Worm (Caenorhabditis elegans): ENCODE data around the gene pxn-1.

The pxn-1 gene

DNA sequence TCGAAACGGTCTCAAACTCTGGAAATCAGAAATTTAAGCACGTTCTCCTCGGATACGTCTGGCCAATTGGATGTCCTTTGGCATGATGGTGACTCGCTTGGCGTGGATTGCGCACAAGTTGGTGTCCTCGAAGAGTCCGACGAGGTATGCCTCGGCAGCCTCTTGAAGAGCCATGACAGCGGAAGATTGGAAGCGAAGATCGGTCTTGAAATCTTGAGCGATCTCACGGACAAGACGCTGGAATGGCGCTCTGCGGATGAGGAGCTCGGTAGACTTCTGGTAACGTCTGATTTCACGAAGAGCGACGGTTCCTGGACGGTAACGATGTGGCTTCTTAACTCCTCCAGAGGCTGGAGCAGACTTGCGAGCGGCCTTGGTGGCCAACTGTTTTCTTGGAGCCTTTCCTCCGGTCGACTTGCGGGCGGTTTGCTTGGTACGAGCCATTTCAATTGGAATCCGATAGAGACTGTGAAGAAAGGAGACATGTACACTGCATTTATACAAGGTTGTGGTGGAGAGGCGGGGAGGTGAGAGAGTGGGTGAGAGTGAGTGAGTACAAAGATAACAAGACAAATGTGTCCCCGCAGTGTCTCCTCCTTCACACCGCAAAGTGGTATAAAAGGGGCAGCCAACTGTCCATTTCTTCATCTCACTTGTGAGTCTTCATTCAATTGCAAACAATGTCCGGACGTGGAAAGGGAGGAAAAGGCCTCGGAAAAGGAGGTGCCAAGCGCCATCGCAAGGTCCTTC is 40.0 kb downstream of the pxn-1 start, which contains the start of the genes his-6 and his-5:
Gene his-6, minus strand, starts transcription at position 444 of the 750 bp plus-strand sequence.
Gene his-5, plus strand, starts transcription at position 681 of the 750 bp plus-strand sequence.
- TF ChIP-seq cog-1 (tag; optimal IDR thresholded peaks at IDR 0.05) (peak; percentile 2), klf-2 (GFP tag; conservative IDR thresholded peaks at IDR 0.05) (0 out of 2 replicates have a peak, but pooled peaks have one; percentile 29), ztf-23 (GFP tag; IDR thresholded peaks at IDR 0.05) (peak; percentile 73; the same call in 1 of the 2 replicates), flt-1 (GFP tag; IDR thresholded peaks at IDR 0.05) (peak; percentile 72), ztf-29 (GFP tag; IDR thresholded peaks at IDR 0.05) (peak; percentile 31; the same call in 1 of the 2 replicates)

DNA sequence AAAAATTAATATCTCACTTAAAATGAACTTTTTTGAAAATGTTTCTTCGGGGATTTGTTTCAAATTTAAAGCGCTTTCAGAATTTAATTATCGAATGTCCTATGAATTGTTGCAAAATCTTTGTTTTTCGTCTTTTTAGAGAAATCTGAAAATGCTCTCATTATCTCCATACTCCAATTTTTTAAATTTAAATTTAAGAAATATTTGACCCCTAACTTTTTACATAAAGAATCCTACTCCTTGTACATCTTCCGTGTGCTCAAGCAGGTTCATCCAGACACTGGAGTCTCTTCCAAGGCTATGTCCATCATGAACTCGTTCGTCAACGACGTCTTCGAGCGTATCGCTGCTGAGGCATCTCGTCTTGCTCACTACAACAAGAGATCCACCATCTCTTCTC is 41.5 kb downstream of the pxn-1 start, which contains the start of gene his-39:
Gene his-39, plus strand, starts transcription at position 301 of the 400 bp plus-strand sequence.
- TF ChIP-seq ztf-29 (GFP tag; IDR thresholded peaks at IDR 0.05) (no peak), tab-1 (GFP tag; IDR thresholded peaks at IDR 0.05) (no peak), flt-1 (GFP tag; IDR thresholded peaks at IDR 0.05) (no peak), cog-1 (tag; optimal IDR thresholded peaks at IDR 0.05) (no peak), med-1 (GFP tag; optimal IDR thresholded peaks at IDR 0.05; ENCODE audit: insufficient read depth) (no peak), klf-2 (GFP tag; conservative IDR thresholded peaks at IDR 0.05) (no peak), ref-1 (GFP tag; conservative IDR thresholded peaks at IDR 0.05) (no peak), T22C8.4 (GFP tag; IDR thresholded peaks at IDR 0.05) (no peak), ztf-23 (GFP tag; IDR thresholded peaks at IDR 0.05) (no peak)

DNA sequence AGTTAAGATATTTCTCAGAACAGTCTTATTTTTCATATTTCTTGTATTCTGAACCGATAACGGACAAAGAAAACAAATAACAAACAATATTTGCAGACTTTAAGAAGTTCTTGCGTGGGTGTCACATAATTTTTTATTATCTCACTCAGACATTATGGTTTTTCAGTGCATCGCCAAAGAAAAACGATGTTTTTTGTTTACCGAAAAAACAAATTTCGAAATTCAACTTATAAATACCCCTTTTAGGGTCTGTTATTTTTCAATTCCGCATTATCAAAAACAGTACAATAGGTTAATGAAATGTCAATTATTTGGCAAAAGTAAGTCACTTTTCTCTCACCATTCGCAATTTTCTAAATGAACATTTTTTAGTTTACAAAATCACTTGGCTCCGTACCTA is 42.3 kb downstream of the pxn-1 start, which contains the start of gene otpl-4:
Gene otpl-4, plus strand, starts transcription at position 301 of the 400 bp plus-strand sequence.
- TF ChIP-seq med-1 (GFP tag; optimal IDR thresholded peaks at IDR 0.05; ENCODE audit: insufficient read depth) (no peak), ztf-29 (GFP tag; IDR thresholded peaks at IDR 0.05) (no peak), ref-1 (GFP tag; conservative IDR thresholded peaks at IDR 0.05) (no peak), klf-2 (GFP tag; conservative IDR thresholded peaks at IDR 0.05) (no peak), tab-1 (GFP tag; IDR thresholded peaks at IDR 0.05) (no peak), T22C8.4 (GFP tag; IDR thresholded peaks at IDR 0.05) (no peak), cog-1 (tag; optimal IDR thresholded peaks at IDR 0.05) (no peak), flt-1 (GFP tag; IDR thresholded peaks at IDR 0.05) (no peak), ztf-23 (GFP tag; IDR thresholded peaks at IDR 0.05) (no peak)

DNA sequence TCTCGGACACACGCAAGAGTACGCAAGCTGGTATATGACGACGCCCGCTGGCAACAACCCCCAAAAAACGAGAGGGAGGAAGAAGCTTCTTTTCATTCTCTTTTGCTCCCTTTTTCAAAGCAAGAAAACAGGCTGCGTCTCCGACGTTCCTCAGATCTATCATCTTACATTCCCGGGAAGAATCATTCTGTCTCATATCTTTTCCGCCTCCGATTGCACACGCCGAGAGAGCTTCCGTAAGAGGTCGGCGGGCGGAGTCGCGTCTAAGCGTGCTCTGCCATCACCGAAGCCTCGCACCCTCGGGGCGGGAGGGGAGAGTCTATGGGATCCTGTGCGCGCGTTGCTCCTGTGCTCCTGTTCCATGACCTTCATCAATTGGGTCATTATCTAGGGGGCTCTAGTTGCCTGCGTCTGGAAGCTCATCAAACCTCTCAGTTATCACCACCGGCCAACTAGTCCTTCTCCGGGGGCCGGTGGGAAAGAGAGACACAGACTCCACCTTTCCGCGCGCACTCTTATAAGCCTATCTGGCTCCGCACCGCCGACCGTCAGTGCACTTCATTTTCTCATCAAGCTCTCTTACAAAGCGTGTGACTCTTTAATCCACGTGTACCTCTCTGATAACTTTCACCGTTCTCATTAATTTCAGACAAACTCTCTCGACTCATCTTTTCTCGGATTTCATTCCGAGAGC is 51.0 kb downstream of the pxn-1 start, which contains the start of the genes slc-17.8 and asns-1:
Gene slc-17.8, minus strand, starts transcription at position 51 of the 694 bp plus-strand sequence.
Gene asns-1, plus strand, starts transcription at position 644 of the 694 bp plus-strand sequence.
- TF ChIP-seq klf-2 (GFP tag; conservative IDR thresholded peaks at IDR 0.05) (no peak), flt-1 (GFP tag; IDR thresholded peaks at IDR 0.05) (no peak), ref-1 (GFP tag; conservative IDR thresholded peaks at IDR 0.05) (no peak), tab-1 (GFP tag; IDR thresholded peaks at IDR 0.05) (no peak), T22C8.4 (GFP tag; IDR thresholded peaks at IDR 0.05) (no peak), ztf-29 (GFP tag; IDR thresholded peaks at IDR 0.05) (no peak), ztf-23 (GFP tag; IDR thresholded peaks at IDR 0.05) (no peak), med-1 (GFP tag; optimal IDR thresholded peaks at IDR 0.05; ENCODE audit: insufficient read depth) (no peak), cog-1 (tag; optimal IDR thresholded peaks at IDR 0.05) (no peak)

- no peak for TF ChIP-seq cog-1 (tag; optimal IDR thresholded peaks at IDR 0.05)
- TF ChIP-seq flt-1 (GFP tag; IDR thresholded peaks at IDR 0.05) = no peak
- TF ChIP-seq ref-1 (GFP tag; conservative IDR thresholded peaks at IDR 0.05) = no peak
- no peak for TF ChIP-seq T22C8.4 (GFP tag; IDR thresholded peaks at IDR 0.05)
- TF ChIP-seq med-1 (GFP tag; optimal IDR thresholded peaks at IDR 0.05; ENCODE audit: insufficient read depth) = no peak
- no peak for TF ChIP-seq ztf-29 (GFP tag; IDR thresholded peaks at IDR 0.05)
- no peak for TF ChIP-seq tab-1 (GFP tag; IDR thresholded peaks at IDR 0.05)
- no peak for TF ChIP-seq ztf-23 (GFP tag; IDR thresholded peaks at IDR 0.05)
- no peak for TF ChIP-seq klf-2 (GFP tag; conservative IDR thresholded peaks at IDR 0.05)
Observed at ce11 chrV:8548989-8549388, 54.3 kb downstream of the pxn-1 start, which contains the start of gene stdh-4. Gene stdh-4, plus strand, starts transcription at chrV:8549289.
